Fruit fly (Drosophila melanogaster) whole organism, wandering third instar larva: ENCODE data around the gene CG46304.

Experiments used
- CG32264 ChIP-seq: fragments of 200-800 bp; sonication (Bioruptor generic); optimal IDR thresholded peaks from 2 replicates; lab custom pipeline; 2016; ENCODE audit warnings: missing biosample characterization, missing genetic modification characterization
- CG9705 ChIP-seq: fragments of 200-800 bp; sonication (Bioruptor generic); optimal IDR thresholded peaks from 2 replicates; lab custom pipeline; 2018; ENCODE audit warnings: missing biosample characterization, mild to moderate bottlenecking, missing genetic modification characterization
- CrebA ChIP-seq: fragments of 200-800 bp; sonication (Bioruptor generic); optimal IDR thresholded peaks from 2 replicates; lab custom pipeline; 2016; ENCODE audit warnings: missing biosample characterization, mild to moderate bottlenecking, missing genetic modification characterization, borderline replicate concordance
- Dfd ChIP-seq: fragments of >200 bp; optimal IDR thresholded peaks from 2 replicates; lab custom pipeline; 2017; ENCODE audit warnings: missing biosample characterization, missing genetic modification characterization
- Dif ChIP-seq: fragments of 200-275, 200-300 bp; sonication (Bioruptor generic); optimal IDR thresholded peaks from 2 replicates; lab custom pipeline; 2018; ENCODE audit warnings: missing biosample characterization, missing genetic modification characterization; ENCODE audit not compliant: partially characterized antibody
- GATAd ChIP-seq: sonication (Bioruptor generic); optimal IDR thresholded peaks from 2 replicates; lab custom pipeline; 2016; ENCODE audit warnings: missing biosample characterization, missing genetic modification characterization
- HLH106 ChIP-seq: fragments of 200-800 bp; optimal IDR thresholded peaks from 3 replicates; lab custom pipeline; 2019; ENCODE audit warnings: missing biosample characterization, mild to moderate bottlenecking, missing genetic modification characterization, moderate library complexity
- Hnf4 ChIP-seq: fragments of 200-800 bp; sonication (Bioruptor generic); optimal IDR thresholded peaks from 2 replicates; lab custom pipeline; 2016; ENCODE audit warnings: missing biosample characterization, mild to moderate bottlenecking, missing genetic modification characterization
- Hr78 ChIP-seq: fragments of >200 bp; optimal IDR thresholded peaks from 2 replicates; lab custom pipeline; 2017; ENCODE audit warnings: missing biosample characterization, missing genetic modification characterization
- Hr83 ChIP-seq: fragments of 200-300 bp; sonication (Bioruptor generic); optimal IDR thresholded peaks from 2 replicates; lab custom pipeline; 2016; ENCODE audit warnings: missing biosample characterization, mild to moderate bottlenecking, missing genetic modification characterization, moderate library complexity; ENCODE audit not compliant: poor library complexity, severe bottlenecking
- Jra ChIP-seq: sonication (Bioruptor generic); optimal IDR thresholded peaks from 2 replicates; lab custom pipeline; 2016; ENCODE audit warnings: missing biosample characterization, missing genetic modification characterization
- Mio ChIP-seq: sonication (Bioruptor generic); optimal IDR thresholded peaks from 2 replicates; lab custom pipeline; 2016; ENCODE audit warnings: missing biosample characterization, missing genetic modification characterization
- Myc ChIP-seq: fragments of >200 bp; optimal IDR thresholded peaks from 2 replicates; lab custom pipeline; 2017
- Rel ChIP-seq, 2 experiments: fragments of 200-800 bp; sonication (Bioruptor generic) in 1 of 2; optimal IDR thresholded peaks; 2 replicates in 1 of 2; 3 replicates in 1 of 2; lab custom pipeline; 2016 to 2019; ENCODE audit warnings: mild to moderate bottlenecking in 2 of 2, missing biosample characterization in 2 of 2, missing genetic modification characterization in 2 of 2, moderate library complexity in 1 of 2
- Sp1 ChIP-seq: fragments of 200-800 bp; sonication (Bioruptor generic); optimal IDR thresholded peaks from 3 replicates; lab custom pipeline; 2019; ENCODE audit warnings: missing biosample characterization, mild to moderate bottlenecking, missing genetic modification characterization, moderate library complexity
- Vsx2 ChIP-seq: fragments of 200-300, 225-300 bp; sonication (Bioruptor generic); optimal IDR thresholded peaks from 2 replicates; lab custom pipeline; 2018; ENCODE audit warnings: missing biosample characterization, missing genetic modification characterization; ENCODE audit not compliant: partially characterized antibody
- br ChIP-seq: fragments of 200-800 bp; sonication (Bioruptor generic); optimal IDR thresholded peaks from 2 replicates; lab custom pipeline; 2016; ENCODE audit warnings: missing biosample characterization, missing genetic modification characterization
- brk ChIP-seq: fragments of 200-800 bp; sonication (Bioruptor generic); optimal IDR thresholded peaks from 2 replicates; lab custom pipeline; 2016; ENCODE audit warnings: missing biosample characterization, mild to moderate bottlenecking, missing genetic modification characterization
- dl ChIP-seq, 2 experiments: fragments of 175-275, 200-275 bp in 1 of 2; fragments of 200-275 bp in 1 of 2; sonication (Bioruptor generic); optimal IDR thresholded peaks; lab custom pipeline; 2018; ENCODE audit warnings: mild to moderate bottlenecking in 2 of 2, missing biosample characterization in 2 of 2, missing genetic modification characterization in 2 of 2, moderate library complexity in 2 of 2; ENCODE audit not compliant: partially characterized antibody in 2 of 2, insufficient read depth in 1 of 2
- dsf ChIP-seq: sonication (Bioruptor generic); optimal IDR thresholded peaks from 2 replicates; lab custom pipeline; 2016; ENCODE audit warnings: missing biosample characterization, missing genetic modification characterization, borderline replicate concordance
- ey ChIP-seq: fragments of 200-800 bp; sonication (Bioruptor generic); optimal IDR thresholded peaks from 2 replicates; lab custom pipeline; 2016; ENCODE audit warnings: missing biosample characterization, missing genetic modification characterization
- foxo ChIP-seq, 2 experiments: fragments of 200-800 bp; sonication (Bioruptor generic); optimal IDR thresholded peaks; 2 replicates in 1 of 2; 3 replicates in 1 of 2; lab custom pipeline; 2016 to 2017; ENCODE audit warnings: missing biosample characterization in 2 of 2, missing genetic modification characterization in 2 of 2
- fru ChIP-seq: fragments of 200-800 bp; sonication (Bioruptor generic); optimal IDR thresholded peaks from 3 replicates; lab custom pipeline; 2016; ENCODE audit warnings: missing biosample characterization, mild to moderate bottlenecking, missing genetic modification characterization
- h ChIP-seq: fragments of 200-800 bp; sonication (Bioruptor generic); optimal IDR thresholded peaks from 3 replicates; lab custom pipeline; 2016; ENCODE audit warnings: missing biosample characterization, mild to moderate bottlenecking, missing genetic modification characterization
- jim ChIP-seq: fragments of 175-275, 200-325 bp; sonication (Bioruptor generic); optimal IDR thresholded peaks from 2 replicates; lab custom pipeline; 2016; ENCODE audit warnings: missing biosample characterization, mild to moderate bottlenecking, missing genetic modification characterization
- lola ChIP-seq: fragments of >200 bp; optimal IDR thresholded peaks from 2 replicates; lab custom pipeline; 2017; ENCODE audit warnings: missing biosample characterization, missing genetic modification characterization
- pan ChIP-seq: fragments of >200 bp; optimal IDR thresholded peaks from 2 replicates; lab custom pipeline; 2017
- rgr ChIP-seq: fragments of 200-800 bp; sonication (Bioruptor generic); optimal IDR thresholded peaks from 3 replicates; lab custom pipeline; 2016; ENCODE audit warnings: missing biosample characterization, mild to moderate bottlenecking, missing genetic modification characterization
- sv ChIP-seq: fragments of 200-800 bp; sonication (Bioruptor generic); optimal IDR thresholded peaks from 3 replicates; lab custom pipeline; 2016; ENCODE audit warnings: missing biosample characterization, missing genetic modification characterization
- tai ChIP-seq: sonication (Bioruptor generic); optimal IDR thresholded peaks from 2 replicates; lab custom pipeline; 2016; ENCODE audit warnings: missing biosample characterization, missing genetic modification characterization
- woc ChIP-seq: sonication (Bioruptor generic); optimal IDR thresholded peaks from 2 replicates; lab custom pipeline; 2016; ENCODE audit warnings: missing biosample characterization, mild to moderate bottlenecking, missing genetic modification characterization

CG46304 gene

dm6 chr2L:18924642-18925244 is 21.4 kb upstream of the CG46304 start:
- TF ChIP-seq Mio (no peak), foxo (GFP tag; optimal IDR thresholded peaks at IDR 0.05; lab: Kevin White, UChicago) (no peak), Myc (no peak), Jra (GFP tag; lab: Kevin White, UChicago) (no peak), Hnf4 (GFP tag; lab: Kevin White, UChicago) (no peak), tai (no peak), Dif (no peak), lola (no peak), Vsx2 (GFP tag; lab: Kevin White, UChicago) (no peak), sv (GFP tag; lab: Kevin White, UChicago) (no peak), dsf (GFP tag; lab: Kevin White, UChicago) (no peak)

- TF ChIP-seq br (GFP tag; lab: Kevin White, UChicago) (no peak), sv (GFP tag; lab: Kevin White, UChicago) (no peak)
- TF ChIP-seq, all 38 proteins: peak for 0
These were observed 20.7 kb upstream of the CG46304 start for dm6 chr2L:18925387-18925786.

DNA sequence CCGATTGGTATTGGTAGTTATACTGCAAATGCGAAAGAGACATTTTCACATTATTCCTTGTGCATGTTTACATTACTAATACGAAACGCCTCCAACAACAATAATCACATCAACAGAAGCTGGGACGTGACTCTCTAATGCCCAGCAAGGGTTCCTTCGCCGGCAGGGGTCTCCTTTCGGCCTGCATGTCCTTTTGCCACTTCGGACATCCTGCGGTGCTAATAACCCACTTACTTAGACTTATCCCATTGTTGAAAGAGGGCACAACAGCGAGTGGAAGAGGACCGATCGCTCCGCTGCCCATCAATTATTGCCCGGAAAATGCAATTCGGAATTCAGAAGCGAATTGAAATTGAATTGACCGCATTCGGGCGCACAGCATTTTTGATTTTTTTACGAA is 20.1 kb upstream of the CG46304 start:
- TF ChIP-seq pan (lab: Kevin White, UChicago) = no peak
- no peak for TF ChIP-seq CrebA
- TF ChIP-seq h (GFP tag; lab: Kevin White, UChicago) = no peak
- no peak for TF ChIP-seq ey (GFP tag; lab: Kevin White, UChicago)
- no peak for TF ChIP-seq dl (GFP tag; optimal IDR thresholded peaks at IDR 0.05; lab: Kevin White, UChicago; ENCODE audit: insufficient read depth in 1 of 2, partially characterized antibody in 2 of 2)
- TF ChIP-seq Dif = no peak
- no peak for TF ChIP-seq CG9705 (GFP tag; lab: Kevin White, UChicago)
- TF ChIP-seq Mio = no peak
- TF ChIP-seq HLH106 (tag; lab: Kevin White, UChicago) = no peak
- TF ChIP-seq CG32264 (GFP tag; lab: Kevin White, UChicago) = no peak
- TF ChIP-seq, all 38 proteins: peak for 0

DNA sequence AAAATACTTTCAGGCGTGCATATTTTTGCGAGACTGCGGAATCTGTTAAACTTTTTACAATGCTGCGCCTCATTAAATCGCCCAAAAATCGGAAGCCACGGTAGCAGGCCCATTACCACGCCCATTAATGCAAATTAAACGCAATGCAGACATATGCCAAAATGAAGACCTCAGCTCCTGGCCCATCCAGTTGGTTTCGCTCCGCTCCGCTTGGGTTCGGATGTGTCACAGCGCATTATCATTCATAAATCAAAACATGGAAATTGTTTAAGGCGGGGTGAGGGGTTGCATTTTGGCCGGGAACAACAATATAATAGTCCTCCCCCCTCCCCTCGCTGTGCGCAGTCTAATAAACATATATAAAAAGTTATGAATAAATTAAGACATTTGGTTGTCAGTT is 18.2 kb upstream of the CG46304 start:
- no peak for TF ChIP-seq sv (GFP tag; lab: Kevin White, UChicago)
- no peak for TF ChIP-seq jim (GFP tag; lab: Kevin White, UChicago)
- no peak for TF ChIP-seq Mio
- no peak for TF ChIP-seq h (GFP tag; lab: Kevin White, UChicago)
- TF ChIP-seq Rel (GFP tag; optimal IDR thresholded peaks at IDR 0.05; lab: Kevin White, UChicago) = no peak
- no peak for TF ChIP-seq Rel (tag; optimal IDR thresholded peaks at IDR 0.05; lab: Kevin White, UChicago)
- TF ChIP-seq br (GFP tag; lab: Kevin White, UChicago) = no peak
- TF ChIP-seq tai = no peak
- no peak for TF ChIP-seq CrebA
- TF ChIP-seq Hr83 (GFP tag; lab: Kevin White, UChicago) = no peak
- TF ChIP-seq Hr78 (GFP tag; lab: Kevin White, UChicago) = no peak
- no peak for TF ChIP-seq rgr (GFP tag; lab: Kevin White, UChicago)
- TF ChIP-seq pan (lab: Kevin White, UChicago) = no peak
- TF ChIP-seq fru (GFP tag; lab: Kevin White, UChicago) = no peak
- no peak for TF ChIP-seq ey (GFP tag; lab: Kevin White, UChicago)
- TF ChIP-seq HLH106 (tag; lab: Kevin White, UChicago) = no peak
- no peak for TF ChIP-seq dl (GFP tag; optimal IDR thresholded peaks at IDR 0.05; lab: Kevin White, UChicago; ENCODE audit: insufficient read depth in 1 of 2, partially characterized antibody in 2 of 2)

dm6 chr2L:18929595-18929994 is 16.5 kb upstream of the CG46304 start:
- TF ChIP-seq GATAd (GFP tag; lab: Kevin White, UChicago) = no peak
- TF ChIP-seq brk = no peak
- TF ChIP-seq Jra (GFP tag; lab: Kevin White, UChicago) = no peak
- no peak for TF ChIP-seq Sp1 (GFP tag; lab: Kevin White, UChicago)
- TF ChIP-seq Dfd (GFP tag; lab: Kevin White, UChicago) = no peak
- TF ChIP-seq HLH106 (tag; lab: Kevin White, UChicago) = no peak
- TF ChIP-seq CG32264 (GFP tag; lab: Kevin White, UChicago) = no peak
- no peak for TF ChIP-seq tai
- no peak for TF ChIP-seq br (GFP tag; lab: Kevin White, UChicago)
- TF ChIP-seq CrebA = no peak
- TF ChIP-seq ey (GFP tag; lab: Kevin White, UChicago) = no peak
- TF ChIP-seq woc (GFP tag; lab: Kevin White, UChicago) = no peak
- TF ChIP-seq dl (GFP tag; optimal IDR thresholded peaks at IDR 0.05; lab: Kevin White, UChicago; ENCODE audit: insufficient read depth in 1 of 2, partially characterized antibody in 2 of 2) = no peak
- TF ChIP-seq sv (GFP tag; lab: Kevin White, UChicago) = no peak
